Fruit fly (Drosophila melanogaster): Measurements from ENCODE around the gene tal-1A.
A peak's percentile ranks its signal among the peaks of the same experiment; 100 is the strongest.

Gene tal-1A

DNA sequence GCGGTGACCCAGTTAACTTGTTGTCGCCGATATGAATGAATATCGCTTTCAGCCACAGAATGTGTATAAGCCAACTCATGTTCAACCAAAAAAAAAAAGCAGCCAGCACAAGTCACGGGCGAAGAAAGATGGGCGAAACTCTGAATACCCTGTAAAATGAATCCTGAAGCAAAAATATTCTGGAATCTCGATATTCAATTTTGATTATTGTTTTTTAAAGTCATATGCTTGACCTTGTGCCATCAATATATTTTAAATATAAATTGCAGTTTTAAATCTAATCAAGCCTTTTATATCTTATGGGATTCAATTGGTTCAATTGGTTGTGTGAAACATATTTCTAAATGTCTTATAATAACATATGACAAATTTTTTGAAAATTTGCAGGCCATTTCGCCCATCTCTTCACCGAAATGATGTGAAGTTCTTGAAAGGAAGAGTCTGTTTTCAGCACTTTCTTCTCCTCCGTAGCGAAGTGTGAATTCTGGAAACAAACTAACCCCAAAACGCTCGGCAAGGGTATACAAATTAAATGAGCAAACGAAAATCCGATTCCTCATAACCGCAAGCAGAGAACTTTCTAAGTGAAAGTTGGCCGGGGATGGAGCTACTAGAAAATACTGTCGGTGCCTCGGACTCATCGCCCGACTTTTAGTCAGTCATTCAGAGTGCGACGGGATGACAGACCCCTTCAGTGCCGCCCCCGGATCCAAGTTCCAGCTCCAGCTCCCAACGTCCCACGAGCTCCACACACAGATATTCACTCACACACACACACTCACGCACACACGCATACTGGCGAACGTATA, 2.9 kb downstream of the tal-1A start (continued):
- no peak for TF ChIP-seq CG10366 (GFP tag; IDR thresholded peaks at IDR 0.05)
- TF ChIP-seq CG12155 (GFP tag; optimal IDR thresholded peaks at IDR 0.05), result no peak
- TF ChIP-seq Atf3 (GFP tag; optimal IDR thresholded peaks at IDR 0.05), result no peak
- no peak for TF ChIP-seq Awh (GFP tag; IDR thresholded peaks at IDR 0.05)
- no peak for TF ChIP-seq Camta (GFP tag; optimal IDR thresholded peaks at IDR 0.05)
- TF ChIP-seq Sox100B (GFP tag; optimal IDR thresholded peaks at IDR 0.05), result no peak
- peak; percentile 23 for TF ChIP-seq Ssrp (tag; optimal IDR thresholded peaks at IDR 0.05)
- no peak for TF ChIP-seq CG9727 (GFP tag; optimal IDR thresholded peaks at IDR 0.05)
- peak; percentile 13 for TF ChIP-seq Lhr (GFP tag; optimal IDR thresholded peaks at IDR 0.05)
- 0 out of 3 replicates have a peak, but pooled peaks have one; percentile 49 for TF ChIP-seq sr (GFP tag; IDR thresholded peaks at IDR 0.05)
- peak; percentile 16 for TF ChIP-seq ewg (GFP tag; optimal IDR thresholded peaks at IDR 0.05)
- TF ChIP-seq Fer1 (GFP tag; optimal IDR thresholded peaks at IDR 0.05), result no peak
- TF ChIP-seq sisA (GFP tag; IDR thresholded peaks at IDR 0.05), result no peak
- peak; percentile 16; the same call in 1 of the 2 replicates for TF ChIP-seq vvl (GFP tag; IDR thresholded peaks at IDR 0.05)
- no peak for TF ChIP-seq CG7372 (GFP tag; IDR thresholded peaks at IDR 0.05)

DNA sequence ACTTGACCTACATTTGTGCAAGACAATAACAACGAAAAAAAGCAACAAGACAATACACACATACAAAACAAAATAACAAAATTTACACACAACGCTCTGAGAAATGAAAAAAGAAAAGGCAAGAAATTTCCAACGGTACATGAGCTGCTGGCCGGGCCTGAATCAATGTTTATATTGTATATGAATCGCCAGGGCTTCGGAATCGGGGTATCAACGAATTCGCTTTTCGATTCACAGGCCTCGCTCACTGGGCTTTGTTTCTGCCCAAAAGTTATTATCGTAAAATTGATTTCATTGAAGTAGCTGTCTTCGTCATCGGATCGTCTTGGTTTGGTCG, 3.4 kb downstream of the tal-1A start:
- TF ChIP-seq ind (GFP tag; optimal IDR thresholded peaks at IDR 0.05) (no peak), wdn (GFP tag; IDR thresholded peaks at IDR 0.05) (no peak), nom (GFP tag; optimal IDR thresholded peaks at IDR 0.05) (peak; percentile 65), CG30020 (tag; optimal IDR thresholded peaks at IDR 0.05) (no peak), CG7745 (tag; optimal IDR thresholded peaks at IDR 0.05) (no peak), bowl (GFP tag; IDR thresholded peaks at IDR 0.05) (no peak), CG3726 (GFP tag; IDR thresholded peaks at IDR 0.05) (no peak), Neu2 (GFP tag; optimal IDR thresholded peaks at IDR 0.05; ENCODE audit: borderline replicate concordance) (no peak), Blimp-1 (GFP tag; optimal IDR thresholded peaks at IDR 0.05) (peak; percentile 10), CG31224 (GFP tag; IDR thresholded peaks at IDR 0.05) (no peak), Sox100B (GFP tag; optimal IDR thresholded peaks at IDR 0.05) (no peak), abd-A (tag; optimal IDR thresholded peaks at IDR 0.05) (peak; percentile 24), CG18599 (GFP tag; optimal IDR thresholded peaks at IDR 0.05) (no peak), sqz (GFP tag; optimal IDR thresholded peaks at IDR 0.05) (peak; percentile 22), Deaf1 (tag; optimal IDR thresholded peaks at IDR 0.05) (no peak), CG12659 (GFP tag; optimal IDR thresholded peaks at IDR 0.05) (no peak), CG2199 (GFP tag; IDR thresholded peaks at IDR 0.05) (peak; percentile 53; the same call in 1 of the 3 replicates), Doc3 (GFP tag; IDR thresholded peaks at IDR 0.05; ENCODE audit: partially characterized antibody) (no peak), CG6254 (GFP tag; optimal IDR thresholded peaks at IDR 0.05) (no peak), Xrp1 (GFP tag; IDR thresholded peaks at IDR 0.05) (no peak), ap (GFP tag; IDR thresholded peaks at IDR 0.05) (no peak), CG6813 (GFP tag; optimal IDR thresholded peaks at IDR 0.05) (no peak), CG12104 (GFP tag; optimal IDR thresholded peaks at IDR 0.05) (no peak), tin (GFP tag; optimal IDR thresholded peaks at IDR 0.05) (no peak), Atf6 (GFP tag; IDR thresholded peaks at IDR 0.05) (no peak), scrt (GFP tag; optimal IDR thresholded peaks at IDR 0.05) (no peak), kni (GFP tag; optimal IDR thresholded peaks at IDR 0.05) (peak; percentile 64), CG10543 (GFP tag; optimal IDR thresholded peaks at IDR 0.05) (no peak), pros (GFP tag; optimal IDR thresholded peaks at IDR 0.05) (peak; percentile 66), cg (GFP tag; optimal IDR thresholded peaks at IDR 0.05) (peak; percentile 84), HLH4C (GFP tag; IDR thresholded peaks at IDR 0.05; ENCODE audit: partially characterized antibody) (no peak), bigmax (GFP tag; optimal IDR thresholded peaks at IDR 0.05) (no peak), CG5953 (GFP tag; IDR thresholded peaks at IDR 0.05) (no peak), sim (GFP tag; IDR thresholded peaks at IDR 0.05) (no peak)

All from whole organism, embryonic.